Fruit fly (Drosophila melanogaster) whole organism, embryonic: ENCODE data around the gene Or82a.

Experiments used
- CG13894 ChIP-seq: fragments of 200-800 bp; sonication (Bioruptor generic); optimal IDR thresholded peaks from 3 replicates; lab custom pipeline; 2018; ENCODE audit warnings: missing biosample characterization, mild to moderate bottlenecking, missing genetic modification characterization, moderate library complexity
- CG6854 ChIP-seq: fragments of 200-800 bp; sonication (Bioruptor generic); optimal IDR thresholded peaks from 3 replicates; lab custom pipeline; 2017; ENCODE audit warnings: missing biosample characterization, mild to moderate bottlenecking, missing genetic modification characterization
- Sox100B ChIP-seq: fragments of 200-800 bp; sonication (Bioruptor generic); optimal IDR thresholded peaks from 3 replicates; lab custom pipeline; 2018; ENCODE audit warnings: missing biosample characterization, mild to moderate bottlenecking, missing genetic modification characterization
- Ssrp ChIP-seq: fragments of 200-800 bp; sonication (Bioruptor generic); optimal IDR thresholded peaks from 2 replicates; lab custom pipeline; 2018; ENCODE audit warnings: missing biosample characterization, mild to moderate bottlenecking, missing genetic modification characterization, moderate library complexity
- ind ChIP-seq: fragments of 200-800 bp; sonication (Bioruptor generic); optimal IDR thresholded peaks from 3 replicates; lab custom pipeline; 2016; ENCODE audit warnings: missing biosample characterization, missing genetic modification characterization
- schlank ChIP-seq: fragments of 200-800 bp; sonication (Bioruptor generic); optimal IDR thresholded peaks from 2 replicates; lab custom pipeline; 2018; ENCODE audit warnings: missing biosample characterization, mild to moderate bottlenecking, missing genetic modification characterization
- sob ChIP-seq: fragments of 200-800 bp; sonication (Bioruptor generic); IDR thresholded peaks from 2 replicates; pipeline ENCODE4 v1.3.6; 2022; ENCODE audit warnings: missing biosample characterization, missing genetic modification characterization

dm6 chr3R:4220780-4221179 lies 36.0 kb upstream of the Or82a start:
- TF ChIP-seq ind (GFP tag; lab: Kevin White, UChicago) (no peak), Ssrp (tag; lab: Kevin White, UChicago) (no peak), Sox100B (GFP tag; lab: Kevin White, UChicago) (no peak), sob (peak; percentile 74), CG13894 (no peak), schlank (tag; lab: Kevin White, UChicago) (no peak), CG6854 (GFP tag; lab: Kevin White, UChicago) (no peak)
